Fruit fly (Drosophila melanogaster) whole organism, embryonic: ENCODE data around the gene Pex1.

ENCODE experiments used
- CG10321 ChIP-seq: fragments of 200-800 bp; sonication (Bioruptor generic); IDR thresholded peaks from 2 replicates; pipeline ENCODE4 v1.3.6; 2022; ENCODE audit warnings: missing biosample characterization, missing genetic modification characterization
- CG11085 ChIP-seq: fragments of 200-800 bp; sonication (Bioruptor generic); IDR thresholded peaks from 2 replicates; pipeline ENCODE4 v1.3.6; 2022; ENCODE audit warnings: missing biosample characterization, missing genetic modification characterization
- CG15601 ChIP-seq: fragments of 200-800 bp; sonication (Bioruptor generic); optimal IDR thresholded peaks from 3 replicates; lab custom pipeline; 2019; ENCODE audit warnings: missing biosample characterization, mild to moderate bottlenecking, missing genetic modification characterization, moderate library complexity
- CG1832 ChIP-seq: fragments of 200-800 bp; sonication (Bioruptor generic); optimal IDR thresholded peaks from 2 replicates; lab custom pipeline; 2017; ENCODE audit warnings: missing biosample characterization, mild to moderate bottlenecking, missing genetic modification characterization, inconsistent platforms
- CG2129 ChIP-seq: fragments of 200-800 bp; sonication (Bioruptor generic); IDR thresholded peaks from 2 replicates; pipeline ENCODE4 v1.3.6; 2022; ENCODE audit warnings: missing biosample characterization, missing genetic modification characterization; ENCODE audit not compliant: partially characterized antibody
- CG2199 ChIP-seq: fragments of 200-800 bp; sonication (Bioruptor generic); IDR thresholded peaks from 3 replicates; pipeline ENCODE4 v1.3.6; 2022; ENCODE audit warnings: missing biosample characterization, missing genetic modification characterization
- CG3163 ChIP-seq: fragments of 200-800 bp; sonication (Bioruptor generic); optimal IDR thresholded peaks from 3 replicates; lab custom pipeline; 2016; ENCODE audit warnings: missing biosample characterization, missing genetic modification characterization
- CG4707 ChIP-seq: fragments of 200-800 bp; sonication (Bioruptor generic); optimal IDR thresholded peaks from 2 replicates; lab custom pipeline; 2018; ENCODE audit warnings: missing biosample characterization, mild to moderate bottlenecking, missing genetic modification characterization, moderate library complexity
- CG8388 ChIP-seq: fragments of 200-800 bp; sonication (Bioruptor generic); optimal IDR thresholded peaks from 2 replicates; lab custom pipeline; 2019; ENCODE audit warnings: missing biosample characterization, mild to moderate bottlenecking, missing genetic modification characterization, moderate library complexity
- D ChIP-seq, 2 experiments: fragments of 200-800 bp in 1 of 2; fragments of >200 bp in 1 of 2; sonication (Bioruptor generic) in 1 of 2; optimal IDR thresholded peaks; 2 replicates in 1 of 2; 3 replicates in 1 of 2; lab custom pipeline; 2017; ENCODE audit warnings: mild to moderate bottlenecking in 1 of 2, missing biosample characterization in 1 of 2, missing genetic modification characterization in 1 of 2, missing genetic modification reagents in 1 of 2
- Deaf1 ChIP-seq: fragments of 200-800 bp; optimal IDR thresholded peaks from 3 replicates; lab custom pipeline; 2019; ENCODE audit warnings: missing biosample characterization, mild to moderate bottlenecking, missing genetic modification characterization, moderate library complexity
- Dek ChIP-seq: fragments of 200-800 bp; sonication (Bioruptor generic); optimal IDR thresholded peaks from 3 replicates; lab custom pipeline; 2019; ENCODE audit warnings: missing biosample characterization, mild to moderate bottlenecking, missing genetic modification characterization, moderate library complexity
- HLHmδ ChIP-seq: fragments of 200-800 bp; sonication (Bioruptor generic); optimal IDR thresholded peaks from 2 replicates; lab custom pipeline; 2018; ENCODE audit warnings: missing biosample characterization, mild to moderate bottlenecking, missing genetic modification characterization, moderate library complexity
- Jarid2 ChIP-seq: fragments of 200-800 bp; sonication (Bioruptor generic); optimal IDR thresholded peaks from 3 replicates; lab custom pipeline; 2017; ENCODE audit warnings: mild to moderate bottlenecking, missing biosample characterization, missing genetic modification reagents, missing genetic modification characterization
- Kr ChIP-seq: fragments of 200-800 bp; sonication (Bioruptor generic); optimal IDR thresholded peaks from 2 replicates; lab custom pipeline; 2017; ENCODE audit warnings: missing biosample characterization, mild to moderate bottlenecking, missing genetic modification characterization
- Lhr ChIP-seq: fragments of 200-800 bp; sonication (Bioruptor generic); optimal IDR thresholded peaks from 3 replicates; lab custom pipeline; 2017; ENCODE audit warnings: mild to moderate bottlenecking, missing biosample characterization, missing genetic modification reagents, missing genetic modification characterization
- Nf-YB ChIP-seq: fragments of 200-800 bp; sonication (Bioruptor generic); optimal IDR thresholded peaks from 3 replicates; lab custom pipeline; 2019; ENCODE audit warnings: missing biosample characterization, mild to moderate bottlenecking, missing genetic modification characterization, moderate library complexity
- Nf-YC ChIP-seq: fragments of 200-800 bp; optimal IDR thresholded peaks from 3 replicates; lab custom pipeline; 2019; ENCODE audit warnings: missing biosample characterization, mild to moderate bottlenecking, missing genetic modification characterization, moderate library complexity
- ac ChIP-seq: fragments of 200-800 bp; sonication (Bioruptor generic); optimal IDR thresholded peaks from 3 replicates; lab custom pipeline; 2017; ENCODE audit warnings: missing biosample characterization, mild to moderate bottlenecking, missing genetic modification characterization
- ara ChIP-seq: fragments of 200-800 bp; sonication (Bioruptor generic); IDR thresholded peaks from 2 replicates; pipeline ENCODE4 v1.3.6; 2022; ENCODE audit warnings: missing biosample characterization, missing genetic modification characterization
- bcd ChIP-seq: fragments of 200-800 bp; sonication (Bioruptor generic); optimal IDR thresholded peaks from 2 replicates; lab custom pipeline; 2017; ENCODE audit warnings: missing biosample characterization, mild to moderate bottlenecking, missing genetic modification characterization
- cg ChIP-seq: fragments of 200-800 bp; sonication (Bioruptor generic); optimal IDR thresholded peaks from 3 replicates; lab custom pipeline; 2019; ENCODE audit warnings: missing biosample characterization, mild to moderate bottlenecking, missing genetic modification characterization, moderate library complexity
- dan ChIP-seq: fragments of 200-800 bp; sonication (Bioruptor generic); IDR thresholded peaks from 2 replicates; pipeline ENCODE4 v1.3.6; 2022; ENCODE audit warnings: missing biosample characterization, missing genetic modification characterization
- dmrt99B ChIP-seq: fragments of 200-800 bp; sonication (Bioruptor generic); optimal IDR thresholded peaks from 2 replicates; lab custom pipeline; 2018; ENCODE audit warnings: missing biosample characterization, mild to moderate bottlenecking, missing genetic modification characterization, moderate library complexity
- exex ChIP-seq: fragments of 200-800 bp; sonication (Bioruptor generic); optimal IDR thresholded peaks from 4 replicates; lab custom pipeline; 2018; ENCODE audit warnings: missing biosample characterization, mild to moderate bottlenecking, missing genetic modification characterization, moderate library complexity
- insv ChIP-seq, 2 experiments: fragments of 200-800 bp; sonication (Bioruptor generic); optimal IDR thresholded peaks; 3 replicates each; lab custom pipeline; 2016 to 2018; ENCODE audit warnings: missing biosample characterization in 2 of 2, missing genetic modification characterization in 2 of 2
- jumu ChIP-seq: fragments of 200-800 bp; sonication (Bioruptor generic); optimal IDR thresholded peaks from 3 replicates; lab custom pipeline; 2016; ENCODE audit warnings: missing biosample characterization, missing genetic modification characterization
- kah ChIP-seq: fragments of 200-800 bp; sonication (Bioruptor generic); optimal IDR thresholded peaks from 2 replicates; lab custom pipeline; 2018; ENCODE audit warnings: missing biosample characterization, mild to moderate bottlenecking, missing genetic modification characterization
- ken ChIP-seq: fragments of 200-800 bp; sonication (Bioruptor generic); IDR thresholded peaks from 3 replicates; pipeline ENCODE4 v1.3.6; 2022; ENCODE audit warnings: missing biosample characterization, missing genetic modification characterization
- p53 ChIP-seq: fragments of 200-800 bp; sonication (Bioruptor generic); optimal IDR thresholded peaks from 2 replicates; lab custom pipeline; 2016; ENCODE audit warnings: missing biosample characterization, missing genetic modification characterization
- phol ChIP-seq: fragments of 200-800 bp; sonication (Bioruptor generic); optimal IDR thresholded peaks from 3 replicates; lab custom pipeline; 2018; ENCODE audit warnings: missing biosample characterization, mild to moderate bottlenecking, missing genetic modification characterization, moderate library complexity
- pum ChIP-seq: fragments of 200-800 bp; sonication (Bioruptor generic); optimal IDR thresholded peaks from 2 replicates; lab custom pipeline; 2016; ENCODE audit warnings: missing biosample characterization, missing genetic modification characterization
- shn ChIP-seq: fragments of 200-800 bp; sonication (Bioruptor generic); optimal IDR thresholded peaks from 3 replicates; lab custom pipeline; 2016; ENCODE audit warnings: missing biosample characterization, missing genetic modification characterization
- sim ChIP-seq: fragments of 200-800 bp; sonication (Bioruptor generic); IDR thresholded peaks from 2 replicates; pipeline ENCODE4 v1.3.6; 2022; ENCODE audit warnings: missing biosample characterization, missing genetic modification characterization
- sna ChIP-seq: fragments of 200-800 bp; sonication (Bioruptor generic); IDR thresholded peaks from 2 replicates; pipeline ENCODE4 v1.3.6; 2022; ENCODE audit warnings: missing biosample characterization, missing genetic modification characterization; ENCODE audit not compliant: partially characterized antibody
- stwl ChIP-seq: fragments of 200-800 bp; sonication (Bioruptor generic); optimal IDR thresholded peaks from 3 replicates; lab custom pipeline; 2018; ENCODE audit warnings: missing biosample characterization, mild to moderate bottlenecking, missing genetic modification characterization, moderate library complexity
- sug ChIP-seq: fragments of 200-800 bp; optimal IDR thresholded peaks from 2 replicates; lab custom pipeline; 2019; ENCODE audit warnings: missing biosample characterization, mild to moderate bottlenecking, missing genetic modification characterization, moderate library complexity
- twi ChIP-seq: fragments of 200-800 bp; optimal IDR thresholded peaks from 2 replicates; lab custom pipeline; 2019; ENCODE audit warnings: missing biosample characterization, mild to moderate bottlenecking, missing genetic modification characterization, moderate library complexity
- zen ChIP-seq: fragments of 200-800 bp; sonication (Bioruptor generic); optimal IDR thresholded peaks from 3 replicates; lab custom pipeline; 2018; ENCODE audit warnings: missing biosample characterization, mild to moderate bottlenecking, missing genetic modification characterization, moderate library complexity

Gene Pex1

dm6 chr3L:14114084-14114483 lies 42.4 kb downstream of the Pex1 start (continued):
- no peak for TF ChIP-seq CG2129 (GFP tag; lab: Robert Waterston, UW)
- TF ChIP-seq jumu: no peak
- peak; percentile 41 for TF ChIP-seq Kr (GFP tag; lab: Kevin White, UChicago)
- TF ChIP-seq exex (tag; lab: Kevin White, UChicago): peak; percentile 6
- TF ChIP-seq CG8388 (GFP tag; lab: Kevin White, UChicago): no peak
- TF ChIP-seq stwl (tag; lab: Kevin White, UChicago): no peak

dm6 chr3L:14118767-14119166 lies 47.1 kb downstream of the Pex1 start:
- TF ChIP-seq ac: peak; percentile 42
- peak; percentile 90 for TF ChIP-seq Nf-YC (tag; lab: Kevin White, UChicago)
- TF ChIP-seq D (optimal IDR thresholded peaks at IDR 0.05; lab: Kevin White, UChicago): peak; percentile 8
- TF ChIP-seq D (GFP tag; optimal IDR thresholded peaks at IDR 0.05; lab: Kevin White, UChicago): no peak
- peak; percentile 90 for TF ChIP-seq CG10321 (GFP tag; lab: Robert Waterston, UW)
- no peak for TF ChIP-seq Lhr (GFP tag; lab: Kevin White, UChicago)
- TF ChIP-seq Deaf1 (tag; lab: Kevin White, UChicago): peak; percentile 50
- TF ChIP-seq Jarid2 (GFP tag; lab: Kevin White, UChicago): no peak
- TF ChIP-seq cg: peak; percentile 33
- no peak for TF ChIP-seq sim (GFP tag; lab: Robert Waterston, UW)
- peak in 1 of 2 experiments; percentile 43 for TF ChIP-seq insv (GFP tag; optimal IDR thresholded peaks at IDR 0.05; lab: Kevin White, UChicago)
- peak; percentile 21 for TF ChIP-seq p53 (GFP tag; lab: Kevin White, UChicago)
- peak; percentile 35 for TF ChIP-seq twi (tag; lab: Kevin White, UChicago)
- TF ChIP-seq kah (GFP tag; lab: Kevin White, UChicago): peak; percentile 22
- TF ChIP-seq CG2199 (GFP tag; lab: Robert Waterston, UW): 0 out of 3 replicates have a peak, but pooled peaks have one; percentile 40
- peak; percentile 20 for TF ChIP-seq HLHmδ (GFP tag; lab: Kevin White, UChicago)
- TF ChIP-seq phol: peak; percentile 1
- TF ChIP-seq Dek (tag; lab: Kevin White, UChicago): no peak
- TF ChIP-seq dan (GFP tag; lab: Robert Waterston, UW): no peak
- TF ChIP-seq dmrt99B (tag; lab: Kevin White, UChicago): no peak
- peak; percentile 67 for TF ChIP-seq CG1832 (GFP tag; lab: Kevin White, UChicago)
- TF ChIP-seq bcd (GFP tag; lab: Kevin White, UChicago): no peak
- no peak for TF ChIP-seq ara (GFP tag; lab: Robert Waterston, UW)
- TF ChIP-seq Nf-YB (GFP tag; lab: Kevin White, UChicago): peak; percentile 77
- TF ChIP-seq, all 482 proteins: peak for 15

- TF ChIP-seq CG11085 (GFP tag; lab: Robert Waterston, UW) (no peak), Nf-YC (tag; lab: Kevin White, UChicago) (peak; percentile 86), sug (no peak), CG1832 (GFP tag; lab: Kevin White, UChicago) (peak; percentile 73), zen (tag; lab: Kevin White, UChicago) (no peak), ken (GFP tag; lab: Robert Waterston, UW) (no peak), ara (GFP tag; lab: Robert Waterston, UW) (0 out of 2 replicates have a peak, but pooled peaks have one; percentile 22), phol (peak; percentile 77), Nf-YB (GFP tag; lab: Kevin White, UChicago) (peak; percentile 50), CG3163 (GFP tag; lab: Kevin White, UChicago) (no peak), CG10321 (GFP tag; lab: Robert Waterston, UW) (peak; percentile 72), sna (no peak), CG4707 (GFP tag; lab: Kevin White, UChicago) (peak; percentile 74), CG15601 (tag; lab: Kevin White, UChicago) (no peak), pum (no peak), shn (GFP tag; lab: Kevin White, UChicago) (no peak)
Observed at dm6 chr3L:14122048-14122447, 50.4 kb downstream of the Pex1 start.
